Worm (Caenorhabditis elegans) whole organism, late embryonic: ENCODE results near the gene nspb-6.

Source experiments
- ama-1 ChIP-seq: fragments of 150-350 bp; optimal IDR thresholded peaks from 2 replicates; lab custom pipeline; 2014
- lim-6 ChIP-seq: sonication (generic microtip); optimal IDR thresholded peaks from 2 replicates; lab custom pipeline; 2016; ENCODE audit warnings: missing genetic modification characterization, missing compliant biosample characterization
- nhr-11 ChIP-seq: fragments of 150-350 bp; optimal IDR thresholded peaks from 2 replicates; lab custom pipeline; 2014; ENCODE audit warnings: missing biosample characterization, missing genetic modification characterization
- pag-3 ChIP-seq: sonication (generic microtip); optimal IDR thresholded peaks from 2 replicates; lab custom pipeline; 2016; ENCODE audit warnings: missing compliant biosample characterization, missing genetic modification characterization, borderline replicate concordance
- ref-2 ChIP-seq: sonication (generic microtip); optimal IDR thresholded peaks from 2 replicates; lab custom pipeline; 2016; ENCODE audit warnings: missing genetic modification characterization, missing compliant biosample characterization
- sox-4 ChIP-seq: sonication (generic microtip); optimal IDR thresholded peaks from 2 replicates; lab custom pipeline; 2017; ENCODE audit warnings: mild to moderate bottlenecking, missing genetic modification characterization, inconsistent platforms, missing compliant biosample characterization

- TF ChIP-seq ama-1 (lab: Kevin White, UChicago) = no peak
- no peak for TF ChIP-seq sox-4 (tag; lab: Kevin White, UChicago)
- TF ChIP-seq ref-2 (tag; lab: Kevin White, UChicago) = no peak
- no peak for TF ChIP-seq nhr-11 (tag; lab: Kevin White, UChicago)
- TF ChIP-seq pag-3 = no peak
- TF ChIP-seq lim-6 = no peak
Observed at ce11 chrIV:5940608-5941007, 45.3 kb downstream of the nspb-6 start.
